Fruit fly (Drosophila melanogaster): ENCODE results near the gene Pi4KIIIalpha.

Gene Pi4KIIIalpha

dm6 chrX:2608470-2609157 is 16.0 kb upstream of the Pi4KIIIalpha start, which contains the start of gene Smyd3 (continued):
- TF ChIP-seq CG12155 (GFP tag; optimal IDR thresholded peaks at IDR 0.05) (peak; percentile 75), br (optimal IDR thresholded peaks at IDR 0.05) (no peak), GATAe (GFP tag; conservative IDR thresholded peaks at IDR 0.05) (no peak), p53 (GFP tag; optimal IDR thresholded peaks at IDR 0.05) (peak; percentile 47), Hey (tag; optimal IDR thresholded peaks at IDR 0.05) (no peak), Sin3A (optimal IDR thresholded peaks at IDR 0.05) (no peak), emc (GFP tag; optimal IDR thresholded peaks at IDR 0.05) (no peak), CG13296 (GFP tag; optimal IDR thresholded peaks at IDR 0.05) (peak; percentile 72), Nf-YB (GFP tag; optimal IDR thresholded peaks at IDR 0.05) (peak; percentile 34), Sry-δ (GFP tag; optimal IDR thresholded peaks at IDR 0.05) (peak; percentile 39), slou (GFP tag; optimal IDR thresholded peaks at IDR 0.05) (peak; percentile 28), CG9727 (GFP tag; optimal IDR thresholded peaks at IDR 0.05) (peak; percentile 73), CG11093 (GFP tag; IDR thresholded peaks at IDR 0.05) (peak; percentile 67), Lim3 (GFP tag; IDR thresholded peaks at IDR 0.05) (no peak), CG13287 (GFP tag; IDR thresholded peaks at IDR 0.05; ENCODE audit: partially characterized antibody) (no peak), seq (GFP tag; IDR thresholded peaks at IDR 0.05) (peak; percentile 53; the same call in 1 of the 2 replicates), sob (GFP tag; IDR thresholded peaks at IDR 0.05) (peak; percentile 84), gsb (GFP tag; IDR thresholded peaks at IDR 0.05) (peak; percentile 52; the same call in 1 of the 2 replicates), CG16779 (GFP tag; IDR thresholded peaks at IDR 0.05) (0 out of 2 replicates have a peak, but pooled peaks have one; percentile 53), ATbp (GFP tag; optimal IDR thresholded peaks at IDR 0.05) (peak; percentile 62), ind (GFP tag; optimal IDR thresholded peaks at IDR 0.05) (peak; percentile 84), rib (GFP tag; IDR thresholded peaks at IDR 0.05) (peak; percentile 79), gcm2 (GFP tag; optimal IDR thresholded peaks at IDR 0.05) (peak; percentile 63), CG8765 (GFP tag; IDR thresholded peaks at IDR 0.05) (peak; percentile 61), CG13775 (GFP tag; optimal IDR thresholded peaks at IDR 0.05) (peak; percentile 96), CG8388 (GFP tag; optimal IDR thresholded peaks at IDR 0.05) (no peak), tio (GFP tag; optimal IDR thresholded peaks at IDR 0.05) (no peak), CG32767 (GFP tag; IDR thresholded peaks at IDR 0.05) (peak; percentile 37; the same call in 1 of the 2 replicates), Aef1 (GFP tag; IDR thresholded peaks at IDR 0.05) (peak; percentile 87), CG9215 (GFP tag; IDR thresholded peaks at IDR 0.05) (peak; percentile 53), B-H2 (GFP tag; optimal IDR thresholded peaks at IDR 0.05) (peak; percentile 52), CG2199 (GFP tag; IDR thresholded peaks at IDR 0.05) (no peak), CG6854 (GFP tag; optimal IDR thresholded peaks at IDR 0.05) (peak; percentile 44), CG3995 (GFP tag; optimal IDR thresholded peaks at IDR 0.05) (peak; percentile 29), CG10267 (tag; optimal IDR thresholded peaks at IDR 0.05) (peak; percentile 53), CG7928 (GFP tag; optimal IDR thresholded peaks at IDR 0.05) (no peak), da (GFP tag; optimal IDR thresholded peaks at IDR 0.05) (peak; percentile 17), hkb (optimal IDR thresholded peaks at IDR 0.05) (no peak), hkb (GFP tag; IDR thresholded peaks at IDR 0.05) (peak; percentile 88), CG14860 (GFP tag; IDR thresholded peaks at IDR 0.05; ENCODE audit: partially characterized antibody) (no peak), dan (GFP tag; IDR thresholded peaks at IDR 0.05) (no peak), CG12942 (GFP tag; optimal IDR thresholded peaks at IDR 0.05) (peak; percentile 72), wdn (GFP tag; IDR thresholded peaks at IDR 0.05) (peak; percentile 72), CG15696 (tag; optimal IDR thresholded peaks at IDR 0.05) (peak; percentile 38), CkIIα-i1 (GFP tag; IDR thresholded peaks at IDR 0.05) (no peak), fu2 (GFP tag; optimal IDR thresholded peaks at IDR 0.05) (peak; percentile 71), eyg (GFP tag; optimal IDR thresholded peaks at IDR 0.05) (peak; percentile 62), CG2120 (GFP tag; optimal IDR thresholded peaks at IDR 0.05) (peak; percentile 90), CG11085 (GFP tag; IDR thresholded peaks at IDR 0.05) (peak; percentile 63; the same call in 1 of the 2 replicates), sd (tag; optimal IDR thresholded peaks at IDR 0.05) (no peak), D (optimal IDR thresholded peaks at IDR 0.05) (no peak), D (GFP tag; optimal IDR thresholded peaks at IDR 0.05) (no peak)
